Worm (Caenorhabditis elegans): ENCODE data around the gene T14B4.9.

ce11 chrII:6707496-6708260 is 25.9 kb downstream of the T14B4.9 start:
- TF ChIP-seq lin-35 (GFP tag; optimal IDR thresholded peaks at IDR 0.05) (no peak), F22D6.2 (tag; optimal IDR thresholded peaks at IDR 0.05) (no peak), chd-7 (tag; optimal IDR thresholded peaks at IDR 0.05) (no peak), snpc-1.1 (tag; optimal IDR thresholded peaks at IDR 0.05; ENCODE audit: insufficient read depth) (no peak), sdz-38 (tag; optimal IDR thresholded peaks at IDR 0.05) (no peak), madf-3 (GFP tag; IDR thresholded peaks at IDR 0.05) (no peak), ceh-58 (GFP tag; IDR thresholded peaks at IDR 0.05) (no peak), madf-8 (GFP tag; conservative IDR thresholded peaks at IDR 0.05) (no peak), tlf-1 (GFP tag; optimal IDR thresholded peaks at IDR 0.05) (no peak), cebp-1 (GFP tag; IDR thresholded peaks at IDR 0.05) (no peak), cebp-1 (tag; optimal IDR thresholded peaks at IDR 0.05) (no peak)

All from whole organism, young adult.